Worm (Caenorhabditis elegans) whole organism, L4/young adult: ENCODE results near the gene K02D3.1.

Source experiments
- W03F9.2 ChIP-seq: fragments of 150-350 bp; optimal IDR thresholded peaks from 2 replicates; lab custom pipeline; 2014; ENCODE audit warnings: missing biosample characterization, missing genetic modification characterization
- him-1 ChIP-seq: sonication (generic microtip); optimal IDR thresholded peaks from 2 replicates; lab custom pipeline; 2016; ENCODE audit warnings: missing genotype, missing genetic modification reagents, missing genetic modification characterization, missing compliant biosample characterization

DNA sequence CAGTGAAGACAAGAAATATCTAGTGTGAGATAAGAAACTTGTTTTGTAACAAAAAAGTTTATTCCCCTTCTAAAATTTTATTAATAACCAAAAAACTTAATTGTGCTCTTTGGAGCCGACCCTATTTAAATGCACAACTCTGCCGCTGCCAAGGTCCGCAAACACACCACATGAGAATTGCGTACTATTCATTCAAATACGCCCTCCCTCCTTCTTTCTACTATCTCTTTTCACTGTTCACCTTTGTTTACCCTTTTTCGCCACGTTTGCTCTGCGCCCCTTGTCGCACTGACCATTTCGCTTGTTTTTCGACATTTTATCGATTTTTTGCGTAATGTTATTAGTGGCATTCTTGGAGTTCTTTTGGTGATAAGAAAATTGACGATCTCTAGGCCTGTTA lies 37.1 kb upstream of the K02D3.1 start:
- no peak for TF ChIP-seq him-1 (tag; lab: Kevin White, UChicago)
- no peak for TF ChIP-seq W03F9.2 (tag; lab: Kevin White, UChicago)
